Worm (Caenorhabditis elegans) whole organism, young adult: Measurements from ENCODE around the gene Y75B8A.31.
A peak's percentile ranks its signal among the peaks of the same experiment; 100 is the strongest.

Experiments used
- B0261.1 ChIP-seq: sonication (generic microtip); optimal IDR thresholded peaks from 2 replicates; lab custom pipeline; 2016; ENCODE audit warnings: mild to moderate bottlenecking, missing genetic modification characterization, moderate library complexity, missing compliant biosample characterization
- B0336.3 ChIP-seq: fragments of 200-800 bp; sonication (Bioruptor generic); IDR thresholded peaks from 2 replicates; pipeline ENCODE4 v1.3.6; 2022; ENCODE audit warnings: missing genetic modification characterization, missing compliant biosample characterization
- C06A6.2 ChIP-seq: fragments of 200-800 bp; sonication (Bioruptor generic); conservative IDR thresholded peaks from 2 replicates; pipeline ENCODE4 v1.3.6; 2022; ENCODE audit warnings: missing genetic modification characterization, missing compliant biosample characterization
- F10E7.11 ChIP-seq: sonication (generic microtip); optimal IDR thresholded peaks from 2 replicates; lab custom pipeline; 2017; ENCODE audit warnings: mild to moderate bottlenecking, missing genetic modification characterization, moderate library complexity, missing compliant biosample characterization
- F55B11.4 ChIP-seq: sonication (generic microtip); optimal IDR thresholded peaks from 2 replicates; lab custom pipeline; 2016; ENCODE audit warnings: missing compliant biosample characterization, missing genetic modification characterization, borderline replicate concordance; ENCODE audit not compliant: insufficient read depth
- F57A8.1 ChIP-seq: fragments of 200-800 bp; sonication (Bioruptor generic); optimal IDR thresholded peaks from 2 replicates; lab custom pipeline; 2018; ENCODE audit warnings: mild to moderate bottlenecking, missing genetic modification characterization, moderate library complexity, missing compliant biosample characterization
- F57C9.4 ChIP-seq: sonication (generic microtip); optimal IDR thresholded peaks from 2 replicates; lab custom pipeline; 2017; ENCODE audit warnings: mild to moderate bottlenecking, missing genetic modification characterization, missing compliant biosample characterization
- Y67H2A.10 ChIP-seq: fragments of 200-800 bp; sonication (Bioruptor generic); conservative IDR thresholded peaks from 2 replicates; pipeline ENCODE4 v1.3.6; 2022; ENCODE audit warnings: missing genetic modification reagents, missing genetic modification characterization, missing compliant biosample characterization
- Y79H2A.3 ChIP-seq: fragments of 200-800 bp; sonication (Bioruptor generic); conservative IDR thresholded peaks from 2 replicates; pipeline ENCODE4 v1.3.6; 2022; ENCODE audit warnings: missing genetic modification reagents, missing genetic modification characterization, missing compliant biosample characterization
- ZK185.1 ChIP-seq: sonication (generic microtip); optimal IDR thresholded peaks from 2 replicates; lab custom pipeline; 2016; ENCODE audit warnings: mild to moderate bottlenecking, missing genetic modification characterization, missing compliant biosample characterization; ENCODE audit not compliant: poor library complexity, severe bottlenecking
- akir-1 ChIP-seq: fragments of 200-800 bp; sonication (Bioruptor generic); optimal IDR thresholded peaks from 2 replicates; lab custom pipeline; 2018; ENCODE audit warnings: mild to moderate bottlenecking, missing genetic modification characterization, moderate library complexity, missing compliant biosample characterization
- aptf-2 ChIP-seq: fragments of 200-800 bp; sonication (Bioruptor generic); conservative IDR thresholded peaks from 2 replicates; pipeline ENCODE4 v1.3.6; 2022; ENCODE audit warnings: missing genetic modification reagents, missing genetic modification characterization, missing compliant biosample characterization
- attf-5 ChIP-seq: fragments of 200-800 bp; sonication (Bioruptor generic); optimal IDR thresholded peaks from 2 replicates; lab custom pipeline; 2018; ENCODE audit warnings: mild to moderate bottlenecking, missing genetic modification characterization, missing compliant biosample characterization
- bed-1 ChIP-seq: fragments of 200-800 bp; sonication (Bioruptor generic); IDR thresholded peaks from 2 replicates; pipeline ENCODE4 v1.3.6; 2022; ENCODE audit warnings: missing genetic modification reagents, missing genetic modification characterization, missing compliant biosample characterization
- ccch-3 ChIP-seq: fragments of 200-800 bp; sonication (Bioruptor generic); optimal IDR thresholded peaks from 2 replicates; lab custom pipeline; 2018; ENCODE audit warnings: mild to moderate bottlenecking, missing genetic modification characterization, missing compliant biosample characterization
- ceh-100 ChIP-seq: fragments of 200-800 bp; sonication (Bioruptor generic); IDR thresholded peaks from 2 replicates; pipeline ENCODE4 v1.3.6; 2022; ENCODE audit warnings: missing genetic modification reagents, missing genetic modification characterization, missing compliant biosample characterization
- dpl-1 ChIP-seq: fragments of 150-350 bp; optimal IDR thresholded peaks from 2 replicates; lab custom pipeline; 2014; ENCODE audit warnings: missing biosample characterization, missing genetic modification reagents, missing genetic modification characterization
- efl-1 ChIP-seq: fragments of 150-350 bp; optimal IDR thresholded peaks from 2 replicates; lab custom pipeline; 2014; ENCODE audit warnings: missing biosample characterization, missing genetic modification reagents, missing genetic modification characterization
- egl-18 ChIP-seq: fragments of 200-800 bp; sonication (Bioruptor generic); IDR thresholded peaks from 2 replicates; pipeline ENCODE4 v1.3.6; 2022; ENCODE audit warnings: missing genetic modification reagents, missing genetic modification characterization, missing compliant biosample characterization
- hlh-12 ChIP-seq: sonication (generic microtip); optimal IDR thresholded peaks from 2 replicates; lab custom pipeline; 2016; ENCODE audit warnings: missing genetic modification characterization, missing compliant biosample characterization
- hmg-1.2 ChIP-seq: fragments of 200-800 bp; sonication (Bioruptor generic); IDR thresholded peaks from 2 replicates; pipeline ENCODE4 v1.3.6; 2022; ENCODE audit warnings: missing genetic modification reagents, missing genetic modification characterization, missing compliant biosample characterization
- hrde-1 ChIP-seq: sonication (generic microtip); optimal IDR thresholded peaks from 2 replicates; lab custom pipeline; 2016; ENCODE audit warnings: missing genetic modification characterization, mild to moderate bottlenecking, missing compliant biosample characterization, moderate library complexity, missing genotype, missing genetic modification reagents, borderline replicate concordance
- lag-1 ChIP-seq: fragments of 200-800 bp; sonication (Bioruptor generic); IDR thresholded peaks from 2 replicates; pipeline ENCODE4 v1.3.6; 2022; ENCODE audit warnings: missing genetic modification reagents, missing genetic modification characterization, missing compliant biosample characterization
- lin-26 ChIP-seq: fragments of 200-800 bp; sonication (Bioruptor generic); IDR thresholded peaks from 2 replicates; pipeline ENCODE4 v1.3.6; 2022; ENCODE audit warnings: missing genetic modification reagents, missing genetic modification characterization, missing compliant biosample characterization
- lin-35 ChIP-seq, 3 experiments: fragments of 150-350 bp in 2 of 3; sonication (generic microtip) in 1 of 3; optimal IDR thresholded peaks; 2 replicates each; lab custom pipeline; 2014 to 2018; ENCODE audit warnings: missing biosample characterization in 3 of 3, missing genetic modification characterization in 3 of 3, missing genetic modification reagents in 3 of 3
- lin-54 ChIP-seq: fragments of 200-800 bp; sonication (Bioruptor generic); optimal IDR thresholded peaks from 2 replicates; lab custom pipeline; 2018; ENCODE audit warnings: mild to moderate bottlenecking, missing genetic modification characterization, missing compliant biosample characterization
- lsl-1 ChIP-seq: fragments of 200-800 bp; sonication (Bioruptor generic); optimal IDR thresholded peaks from 2 replicates; lab custom pipeline; 2018; ENCODE audit warnings: mild to moderate bottlenecking, missing genetic modification characterization, moderate library complexity, missing compliant biosample characterization
- madf-3 ChIP-seq: fragments of 200-800 bp; sonication (Bioruptor generic); IDR thresholded peaks from 2 replicates; pipeline ENCODE4 v1.3.6; 2022; ENCODE audit warnings: missing genetic modification reagents, missing genetic modification characterization, missing compliant biosample characterization
- madf-8 ChIP-seq: fragments of 200-800 bp; sonication (Bioruptor generic); conservative IDR thresholded peaks from 2 replicates; pipeline ENCODE4 v1.3.6; 2022; ENCODE audit warnings: missing genetic modification reagents, missing genetic modification characterization, missing compliant biosample characterization
- mel-28 ChIP-seq: sonication (generic microtip); optimal IDR thresholded peaks from 2 replicates; lab custom pipeline; 2016; ENCODE audit warnings: borderline replicate concordance, mild to moderate bottlenecking, missing genetic modification characterization, missing compliant biosample characterization
- nfya-1 ChIP-seq: sonication (generic microtip); optimal IDR thresholded peaks from 2 replicates; lab custom pipeline; 2017; ENCODE audit warnings: antibody characterized with exemption, missing compliant biosample characterization, missing genetic modification characterization, borderline replicate concordance; ENCODE audit not compliant: insufficient read depth
- nhr-27 ChIP-seq: fragments of 200-800 bp; sonication (Bioruptor generic); optimal IDR thresholded peaks from 2 replicates; lab custom pipeline; 2018; ENCODE audit warnings: mild to moderate bottlenecking, missing genetic modification characterization, moderate library complexity, missing compliant biosample characterization
- nhr-80 ChIP-seq: sonication (generic microtip); optimal IDR thresholded peaks from 2 replicates; lab custom pipeline; 2016; ENCODE audit warnings: missing genetic modification characterization, missing compliant biosample characterization
- pbrm-1 ChIP-seq: fragments of 200-800 bp; sonication (Bioruptor generic); IDR thresholded peaks from 2 replicates; pipeline ENCODE4 v1.3.6; 2022; ENCODE audit warnings: missing genetic modification reagents, missing genetic modification characterization, missing compliant biosample characterization
- rec-8 ChIP-seq, 2 experiments: sonication (generic microtip); optimal IDR thresholded peaks; 2 replicates each; lab custom pipeline; 2016; ENCODE audit warnings: mild to moderate bottlenecking in 2 of 2, missing genetic modification characterization in 2 of 2, missing genetic modification reagents in 2 of 2, missing genotype in 2 of 2, missing biosample characterization in 1 of 2, missing compliant biosample characterization in 1 of 2, moderate library complexity in 1 of 2
- rpc-1 ChIP-seq, 2 experiments: fragments of 150-350 bp in 1 of 2; sonication (generic microtip) in 1 of 2; optimal IDR thresholded peaks; 2 replicates each; lab custom pipeline; 2014 to 2018; ENCODE audit warnings: missing biosample characterization in 1 of 2, missing genetic modification characterization in 1 of 2, missing genetic modification reagents in 1 of 2, missing genotype in 1 of 2
- snpc-1.1 ChIP-seq: sonication (generic microtip); optimal IDR thresholded peaks from 2 replicates; lab custom pipeline; 2017; ENCODE audit warnings: missing genetic modification characterization, mild to moderate bottlenecking, missing compliant biosample characterization, antibody characterized with exemption, moderate library complexity, missing genotype, missing genetic modification reagents; ENCODE audit not compliant: insufficient read depth
- snpc-3.4 ChIP-seq: sonication (generic microtip); optimal IDR thresholded peaks from 2 replicates; lab custom pipeline; 2017; ENCODE audit warnings: missing genetic modification characterization, mild to moderate bottlenecking, missing compliant biosample characterization, antibody characterized with exemption, moderate library complexity, missing genotype, missing genetic modification reagents
- snpc-4 ChIP-seq, 5 experiments: fragments of 150-350 bp in 1 of 5; sonication (generic microtip) in 4 of 5; optimal IDR thresholded peaks; 2 replicates each; lab custom pipeline; 2014 to 2018; ENCODE audit warnings: missing genetic modification characterization in 5 of 5, missing biosample characterization in 3 of 5, antibody characterized with exemption in 2 of 5, mild to moderate bottlenecking in 2 of 5, missing compliant biosample characterization in 2 of 5, missing genotype in 2 of 5, moderate library complexity in 2 of 5, missing genetic modification reagents in 1 of 5
- sptf-2 ChIP-seq: fragments of 200-800 bp; sonication (Bioruptor generic); optimal IDR thresholded peaks from 2 replicates; lab custom pipeline; 2018; ENCODE audit warnings: mild to moderate bottlenecking, missing genetic modification characterization, missing compliant biosample characterization
- tbp1 ChIP-seq: fragments of 200-800 bp; sonication (Bioruptor generic); optimal IDR thresholded peaks from 2 replicates; lab custom pipeline; 2018; ENCODE audit warnings: mild to moderate bottlenecking, missing genetic modification characterization, missing compliant biosample characterization
- unc-130 ChIP-seq: sonication (generic microtip); optimal IDR thresholded peaks from 2 replicates; lab custom pipeline; 2016; ENCODE audit warnings: missing genetic modification reagents, missing genetic modification characterization, missing compliant biosample characterization
- xnd-1 ChIP-seq: sonication (generic microtip); optimal IDR thresholded peaks from 2 replicates; lab custom pipeline; 2016; ENCODE audit warnings: missing genotype, missing genetic modification reagents, missing genetic modification characterization, missing compliant biosample characterization
- zfh-2 ChIP-seq: fragments of 200-800 bp; sonication (Bioruptor generic); conservative IDR thresholded peaks from 2 replicates; pipeline ENCODE4 v1.3.6; 2022; ENCODE audit warnings: missing genetic modification reagents, missing genetic modification characterization, missing compliant biosample characterization
- zim-3 ChIP-seq: sonication (generic microtip); optimal IDR thresholded peaks from 2 replicates; lab custom pipeline; 2017; ENCODE audit warnings: mild to moderate bottlenecking, missing genetic modification characterization, moderate library complexity, missing compliant biosample characterization
- ztf-6 ChIP-seq: fragments of 200-800 bp; sonication (Bioruptor generic); IDR thresholded peaks from 2 replicates; pipeline ENCODE4 v1.3.6; 2022; ENCODE audit warnings: missing genetic modification reagents, missing genetic modification characterization, missing compliant biosample characterization

Y75B8A.31 gene

ce11 chrIII:12399709-12400108 lies 48.3 kb downstream of the Y75B8A.31 start (continued):
- no peak for TF ChIP-seq lin-35 (GFP tag; optimal IDR thresholded peaks at IDR 0.05; lab: Kevin White, UChicago)
- TF ChIP-seq Y79H2A.3 (GFP tag; lab: Robert Waterston, UW): 0 out of 2 replicates have a peak, but pooled peaks have one; percentile 18
- no peak for TF ChIP-seq hrde-1
- 0 out of 2 replicates have a peak, but pooled peaks have one; percentile 18 for TF ChIP-seq C06A6.2 (GFP tag; lab: Robert Waterston, UW)
- peak in 1 of 2 experiments; percentile 27 for TF ChIP-seq rec-8 (tag; optimal IDR thresholded peaks at IDR 0.05; lab: Kevin White, UChicago)
- no peak for TF ChIP-seq snpc-1.1 (tag; lab: Kevin White, UChicago)
- no peak for TF ChIP-seq efl-1
- TF ChIP-seq zfh-2 (GFP tag; lab: Robert Waterston, UW): no peak
- no peak for TF ChIP-seq Y67H2A.10 (GFP tag; lab: Robert Waterston, UW)
- TF ChIP-seq hmg-1.2 (GFP tag; lab: Robert Waterston, UW): peak; percentile 48
- no peak for TF ChIP-seq nhr-80 (tag; lab: Kevin White, UChicago)
- no peak for TF ChIP-seq snpc-3.4
- no peak for TF ChIP-seq aptf-2 (GFP tag; lab: Robert Waterston, UW)
- TF ChIP-seq snpc-4 (GFP tag; optimal IDR thresholded peaks at IDR 0.05; lab: Kevin White, UChicago): peak; percentile 31
- peak in 1 of 4 experiments; percentile 5 for TF ChIP-seq snpc-4 (tag; optimal IDR thresholded peaks at IDR 0.05; lab: Kevin White, UChicago)
- peak; percentile 91 for TF ChIP-seq tbp1 (GFP tag; lab: Kevin White, UChicago)
- no peak for TF ChIP-seq nfya-1
- TF ChIP-seq F57C9.4: no peak
- no peak for TF ChIP-seq B0336.3 (GFP tag; lab: Robert Waterston, UW)
- no peak for TF ChIP-seq ccch-3 (GFP tag; lab: Kevin White, UChicago)
- TF ChIP-seq pbrm-1 (GFP tag; lab: Robert Waterston, UW): no peak
- TF ChIP-seq lin-54: peak; percentile 23
- no peak for TF ChIP-seq akir-1 (GFP tag; lab: Kevin White, UChicago)
- peak; percentile 75 for TF ChIP-seq B0261.1 (tag; lab: Kevin White, UChicago)
- TF ChIP-seq ztf-6: no peak
- TF ChIP-seq zim-3 (tag; lab: Kevin White, UChicago): peak; percentile 7
- no peak for TF ChIP-seq F10E7.11 (tag; lab: Kevin White, UChicago)
- TF ChIP-seq rpc-1 (optimal IDR thresholded peaks at IDR 0.05; lab: Kevin White, UChicago): peak; percentile 67
- TF ChIP-seq rpc-1 (tag; optimal IDR thresholded peaks at IDR 0.05; lab: Kevin White, UChicago): peak; percentile 79
- TF ChIP-seq lin-26 (GFP tag; lab: Robert Waterston, UW): peak; percentile 87
- no peak for TF ChIP-seq unc-130 (GFP tag; lab: Kevin White, UChicago)
- no peak for TF ChIP-seq F55B11.4 (tag; lab: Kevin White, UChicago)
- TF ChIP-seq nhr-27 (tag; lab: Kevin White, UChicago): no peak
- no peak for TF ChIP-seq attf-5
- TF ChIP-seq madf-8 (GFP tag; lab: Robert Waterston, UW): no peak
- TF ChIP-seq sptf-2 (GFP tag; lab: Kevin White, UChicago): peak; percentile 27
- TF ChIP-seq ceh-100 (GFP tag; lab: Robert Waterston, UW): no peak
- TF ChIP-seq madf-3: no peak
- TF ChIP-seq ZK185.1 (tag; lab: Kevin White, UChicago): no peak
- TF ChIP-seq hlh-12: no peak
- no peak for TF ChIP-seq mel-28 (tag; lab: Kevin White, UChicago)
- no peak for TF ChIP-seq egl-18 (GFP tag; lab: Robert Waterston, UW)
- no peak for TF ChIP-seq lag-1
- TF ChIP-seq lsl-1 (GFP tag; lab: Kevin White, UChicago): peak; percentile 41
- TF ChIP-seq bed-1 (GFP tag; lab: Robert Waterston, UW): no peak
- no peak for TF ChIP-seq xnd-1
- TF ChIP-seq dpl-1 (GFP tag; lab: Kevin White, UChicago): no peak
- TF ChIP-seq F57A8.1 (GFP tag; lab: Kevin White, UChicago): no peak
